Fruit fly (Drosophila melanogaster) whole organism, embryonic: Measurements from ENCODE around the gene N.
A peak's percentile ranks its signal among the peaks of the same experiment; 100 is the strongest.

Source experiments
- Blimp-1 ChIP-seq: fragments of 200-800 bp; sonication (Bioruptor generic); optimal IDR thresholded peaks from 3 replicates; lab custom pipeline; 2018; ENCODE audit warnings: missing biosample characterization, missing genetic modification characterization, mild to moderate bottlenecking, moderate library complexity, missing genetic modification reagents
- CG11093 ChIP-seq: fragments of 200-800 bp; sonication (Bioruptor generic); IDR thresholded peaks from 3 replicates; pipeline ENCODE4 v1.3.6; 2022; ENCODE audit warnings: missing biosample characterization, missing genetic modification characterization
- CG11695 ChIP-seq: fragments of 200-800 bp; sonication (Bioruptor generic); IDR thresholded peaks from 3 replicates; pipeline ENCODE4 v1.3.6; 2022; ENCODE audit warnings: missing biosample characterization, missing genetic modification characterization
- CG11696 ChIP-seq: fragments of 200-800 bp; sonication (Bioruptor generic); IDR thresholded peaks from 2 replicates; pipeline ENCODE4 v1.3.6; 2022; ENCODE audit warnings: missing biosample characterization, missing genetic modification characterization
- CG14441 ChIP-seq: fragments of 200-800 bp; sonication (Bioruptor generic); IDR thresholded peaks from 2 replicates; pipeline ENCODE4 v1.3.6; 2022; ENCODE audit warnings: missing biosample characterization, missing genetic modification characterization
- CG16815 ChIP-seq: fragments of 200-800 bp; sonication (Bioruptor generic); optimal IDR thresholded peaks from 3 replicates; lab custom pipeline; 2017; ENCODE audit warnings: missing biosample characterization, mild to moderate bottlenecking, missing genetic modification characterization
- CG1832 ChIP-seq: fragments of 200-800 bp; sonication (Bioruptor generic); optimal IDR thresholded peaks from 2 replicates; lab custom pipeline; 2017; ENCODE audit warnings: missing biosample characterization, mild to moderate bottlenecking, missing genetic modification characterization, inconsistent platforms
- CG18599 ChIP-seq: fragments of 200-800 bp; sonication (Bioruptor generic); optimal IDR thresholded peaks from 3 replicates; lab custom pipeline; 2017; ENCODE audit warnings: missing biosample characterization, missing genetic modification characterization, mild to moderate bottlenecking, moderate library complexity, missing genetic modification reagents
- CG31365 ChIP-seq: fragments of 200-800 bp; sonication (Bioruptor generic); optimal IDR thresholded peaks from 2 replicates; lab custom pipeline; 2018; ENCODE audit warnings: missing biosample characterization, mild to moderate bottlenecking, missing genetic modification characterization
- CG31388 ChIP-seq: fragments of 200-800 bp; sonication (Bioruptor generic); optimal IDR thresholded peaks from 2 replicates; lab custom pipeline; 2016; ENCODE audit warnings: missing biosample characterization, missing genetic modification characterization
- CG4328 ChIP-seq: fragments of 200-800 bp; sonication (Bioruptor generic); optimal IDR thresholded peaks from 3 replicates; lab custom pipeline; 2017; ENCODE audit warnings: missing biosample characterization, missing genetic modification reagents, missing genetic modification characterization
- CG4617 ChIP-seq: fragments of 200-800 bp; sonication (Bioruptor generic); optimal IDR thresholded peaks from 3 replicates; lab custom pipeline; 2016; ENCODE audit warnings: missing biosample characterization, missing genetic modification characterization, borderline replicate concordance
- CG6683 ChIP-seq: fragments of 200-800 bp; sonication (Bioruptor generic); optimal IDR thresholded peaks from 2 replicates; lab custom pipeline; 2017; ENCODE audit warnings: missing biosample characterization, mild to moderate bottlenecking, missing genetic modification characterization, missing genetic modification reagents
- CG6791 ChIP-seq: fragments of 200-800 bp; sonication (Bioruptor generic); IDR thresholded peaks from 3 replicates; pipeline ENCODE4 v1.3.6; 2022; ENCODE audit warnings: missing biosample characterization, missing genetic modification characterization; ENCODE audit not compliant: partially characterized antibody
- CG8388 ChIP-seq: fragments of 200-800 bp; sonication (Bioruptor generic); optimal IDR thresholded peaks from 2 replicates; lab custom pipeline; 2019; ENCODE audit warnings: missing biosample characterization, mild to moderate bottlenecking, missing genetic modification characterization, moderate library complexity
- CG8765 ChIP-seq: fragments of 200-800 bp; sonication (Bioruptor generic); IDR thresholded peaks from 2 replicates; pipeline ENCODE4 v1.3.6; 2022; ENCODE audit warnings: missing biosample characterization, missing genetic modification characterization
- CkIIα-i1 ChIP-seq: fragments of 200-800 bp; sonication (Bioruptor generic); IDR thresholded peaks from 2 replicates; pipeline ENCODE4 v1.3.6; 2022; ENCODE audit warnings: missing biosample characterization, missing genetic modification characterization
- Dad ChIP-seq: fragments of 200-800 bp; sonication (Bioruptor generic); optimal IDR thresholded peaks from 3 replicates; lab custom pipeline; 2016; ENCODE audit warnings: missing biosample characterization, missing genetic modification characterization
- Dip2 ChIP-seq: fragments of 200-800 bp; sonication (Bioruptor generic); IDR thresholded peaks from 2 replicates; pipeline ENCODE4 v1.3.6; 2022; ENCODE audit warnings: missing biosample characterization, missing genetic modification characterization
- Ets65A ChIP-seq: fragments of 200-800 bp; sonication (Bioruptor generic); peaks from one replicate; lab custom pipeline; 2016; ENCODE audit warnings: missing biosample characterization, missing genetic modification characterization
- Fer2 ChIP-seq: fragments of 200-800 bp; sonication (Bioruptor generic); optimal IDR thresholded peaks from 2 replicates; lab custom pipeline; 2018; ENCODE audit warnings: missing biosample characterization, mild to moderate bottlenecking, missing genetic modification characterization, moderate library complexity
- HLH3B ChIP-seq: fragments of 200-800 bp; sonication (Bioruptor generic); IDR thresholded peaks from 2 replicates; pipeline ENCODE4 v1.3.6; 2022; ENCODE audit warnings: missing biosample characterization, missing genetic modification characterization
- Hand ChIP-seq: fragments of 200-800 bp; sonication (Bioruptor generic); optimal IDR thresholded peaks from 2 replicates; lab custom pipeline; 2017; ENCODE audit warnings: mild to moderate bottlenecking, missing biosample characterization, missing genetic modification reagents, missing genetic modification characterization
- Hmr ChIP-seq: fragments of 200-800 bp; sonication (Bioruptor generic); optimal IDR thresholded peaks from 3 replicates; lab custom pipeline; 2017; ENCODE audit warnings: mild to moderate bottlenecking, missing biosample characterization, missing genetic modification reagents, missing genetic modification characterization
- Rfx ChIP-seq: fragments of 200-800 bp; sonication (Bioruptor generic); IDR thresholded peaks from 2 replicates; pipeline ENCODE4 v1.3.6; 2022; ENCODE audit warnings: missing biosample characterization, missing genetic modification characterization
- Tbp ChIP-seq: fragments of >200 bp; optimal IDR thresholded peaks from 2 replicates; lab custom pipeline; 2018; ENCODE audit warnings: missing biosample characterization, missing genetic modification characterization
- Vsx1 ChIP-seq: fragments of 200-800 bp; sonication (Bioruptor generic); optimal IDR thresholded peaks from 2 replicates; lab custom pipeline; 2017; ENCODE audit warnings: missing biosample characterization, mild to moderate bottlenecking, missing genetic modification characterization, missing genetic modification reagents
- Xrp1 ChIP-seq: fragments of 200-800 bp; sonication (Bioruptor generic); IDR thresholded peaks from 2 replicates; pipeline ENCODE4 v1.3.6; 2022; ENCODE audit warnings: missing biosample characterization, missing genetic modification characterization
- cg ChIP-seq: fragments of 200-800 bp; sonication (Bioruptor generic); optimal IDR thresholded peaks from 3 replicates; lab custom pipeline; 2019; ENCODE audit warnings: missing biosample characterization, mild to moderate bottlenecking, missing genetic modification characterization, moderate library complexity
- danr ChIP-seq: fragments of 200-800 bp; sonication (Bioruptor generic); IDR thresholded peaks from 2 replicates; pipeline ENCODE4 v1.3.6; 2022; ENCODE audit warnings: missing biosample characterization, missing genetic modification characterization
- dysf ChIP-seq: fragments of 200-800 bp; sonication (Bioruptor generic); IDR thresholded peaks from 3 replicates; pipeline ENCODE4 v1.3.6; 2022; ENCODE audit warnings: missing biosample characterization, missing genetic modification characterization
- fd64A ChIP-seq: fragments of 200-800 bp; sonication (Bioruptor generic); optimal IDR thresholded peaks from 3 replicates; lab custom pipeline; 2018; ENCODE audit warnings: missing biosample characterization, mild to moderate bottlenecking, missing genetic modification characterization
- hkb ChIP-seq, 2 experiments: fragments of 200-800 bp in 1 of 2; fragments of >200 bp in 1 of 2; sonication (Bioruptor generic) in 1 of 2; IDR thresholded peaks in 1 of 2; optimal IDR thresholded peaks in 1 of 2; 2 replicates each; pipeline versions ENCODE4 v1.3.6 to Lab custom; 2017 to 2022; ENCODE audit warnings: missing biosample characterization in 1 of 2, missing genetic modification characterization in 1 of 2
- jumu ChIP-seq: fragments of 200-800 bp; sonication (Bioruptor generic); optimal IDR thresholded peaks from 3 replicates; lab custom pipeline; 2016; ENCODE audit warnings: missing biosample characterization, missing genetic modification characterization
- lmd ChIP-seq: fragments of 200-800 bp; sonication (Bioruptor generic); IDR thresholded peaks from 2 replicates; pipeline ENCODE4 v1.3.6; 2022; ENCODE audit warnings: missing biosample characterization, missing genetic modification characterization
- maf-S ChIP-seq: fragments of 200-800 bp; sonication (Bioruptor generic); optimal IDR thresholded peaks from 2 replicates; lab custom pipeline; 2016; ENCODE audit warnings: missing biosample characterization, missing genetic modification characterization
- mam ChIP-seq: fragments of 200-800 bp; sonication (Bioruptor generic); optimal IDR thresholded peaks from 3 replicates; lab custom pipeline; 2016; ENCODE audit warnings: missing biosample characterization, missing genetic modification characterization
- mld ChIP-seq: fragments of 200-800 bp; sonication (Bioruptor generic); IDR thresholded peaks from 3 replicates; pipeline ENCODE4 v1.3.6; 2022; ENCODE audit warnings: missing biosample characterization, missing genetic modification characterization; ENCODE audit not compliant: partially characterized antibody
- pfk ChIP-seq: fragments of 200-800 bp; sonication (Bioruptor generic); optimal IDR thresholded peaks from 2 replicates; lab custom pipeline; 2018; ENCODE audit warnings: missing biosample characterization, mild to moderate bottlenecking, missing genetic modification characterization, moderate library complexity
- prd ChIP-seq, 3 experiments: fragments of >200 bp in 2 of 3; fragments of 200-800 bp in 1 of 3; sonication (Bioruptor generic) in 1 of 3; optimal IDR thresholded peaks in 2 of 3; IDR thresholded peaks in 1 of 3; 2 replicates in 2 of 3; 3 replicates in 1 of 3; pipeline versions ENCODE4 v1.3.6 to Lab custom; 2017 to 2022; ENCODE audit warnings: missing biosample characterization in 1 of 3, missing genetic modification characterization in 1 of 3
- psq ChIP-seq: fragments of 200-800 bp; sonication (Bioruptor generic); optimal IDR thresholded peaks from 2 replicates; lab custom pipeline; 2017; ENCODE audit warnings: missing biosample characterization, missing genetic modification characterization
- sc ChIP-seq, 3 experiments: fragments of >200 bp in 2 of 3; fragments of 200-800 bp in 1 of 3; sonication (Bioruptor generic) in 1 of 3; optimal IDR thresholded peaks; 2 replicates in 2 of 3; 3 replicates in 1 of 3; lab custom pipeline; 2017; ENCODE audit warnings: mild to moderate bottlenecking in 1 of 3, missing biosample characterization in 1 of 3, missing genetic modification characterization in 1 of 3, missing genetic modification reagents in 1 of 3
- scrt ChIP-seq: fragments of 200-800 bp; sonication (Bioruptor generic); optimal IDR thresholded peaks from 2 replicates; lab custom pipeline; 2018; ENCODE audit warnings: missing biosample characterization, mild to moderate bottlenecking, missing genetic modification characterization, moderate library complexity
- sd ChIP-seq: fragments of 200-800 bp; sonication (Bioruptor generic); optimal IDR thresholded peaks from 3 replicates; lab custom pipeline; 2018; ENCODE audit warnings: missing biosample characterization, mild to moderate bottlenecking, missing genetic modification characterization, moderate library complexity
- sens ChIP-seq: fragments of 200-800 bp; sonication (Bioruptor generic); peaks from one replicate; lab custom pipeline; 2016; ENCODE audit warnings: missing biosample characterization, missing genetic modification characterization
- sr ChIP-seq: fragments of 200-800 bp; sonication (Bioruptor generic); IDR thresholded peaks from 3 replicates; pipeline ENCODE4 v1.3.6; 2022; ENCODE audit warnings: missing biosample characterization, missing genetic modification characterization
- tll ChIP-seq, 2 experiments: fragments of 200-800 bp in 1 of 2; fragments of >200 bp in 1 of 2; sonication (Bioruptor generic) in 1 of 2; optimal IDR thresholded peaks; 2 replicates each; lab custom pipeline; 2017 to 2019; ENCODE audit warnings: missing biosample characterization in 2 of 2, missing genetic modification characterization in 2 of 2, mild to moderate bottlenecking in 1 of 2, moderate library complexity in 1 of 2
- trh ChIP-seq: fragments of 200-800 bp; sonication (Bioruptor generic); optimal IDR thresholded peaks from 2 replicates; lab custom pipeline; 2016; ENCODE audit warnings: missing biosample characterization, missing genetic modification characterization

Gene N

DNA sequence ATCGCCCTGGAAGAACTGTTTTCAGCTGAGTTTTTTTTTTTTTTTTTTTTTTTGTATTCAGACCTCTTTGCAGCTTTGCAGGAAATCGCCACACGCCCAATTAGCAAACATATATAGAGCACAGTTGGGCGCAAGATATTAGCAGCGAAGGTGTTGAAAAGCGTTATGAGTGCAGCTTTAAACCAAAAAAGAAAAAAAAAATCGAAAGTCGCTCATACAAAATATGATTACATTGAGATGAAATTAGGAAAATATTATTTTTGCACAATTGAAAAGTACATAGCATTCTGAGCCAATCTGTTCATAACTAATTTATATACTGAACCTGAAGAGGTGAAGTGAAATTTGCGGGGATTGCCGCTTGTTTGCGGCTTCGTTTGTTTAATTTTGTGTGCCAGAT lies 12.3 kb downstream of the N start (continued):
- TF ChIP-seq Ets65A (GFP tag; lab: Kevin White, UChicago) (peak; percentile 17), CG11696 (peak; percentile 68), lmd (no peak), Tbp (GFP tag; lab: Kevin White, UChicago) (no peak), CG18599 (GFP tag; lab: Kevin White, UChicago) (no peak), Dad (no peak), hkb (optimal IDR thresholded peaks at IDR 0.05; lab: Kevin White, UChicago) (no peak), hkb (GFP tag; IDR thresholded peaks at IDR 0.05; lab: Robert Waterston, UW) (peak; percentile 27; the same call in 1 of the 2 replicates), danr (GFP tag; lab: Robert Waterston, UW) (no peak), CG11695 (0 out of 3 replicates have a peak, but pooled peaks have one; percentile 41), CG14441 (peak; percentile 46; the same call in 1 of the 2 replicates), sr (GFP tag; lab: Robert Waterston, UW) (no peak), pfk (GFP tag; lab: Kevin White, UChicago) (no peak), dysf (peak; percentile 43; the same call in 1 of the 3 replicates), CG16815 (GFP tag; lab: Kevin White, UChicago) (no peak), CG1832 (GFP tag; lab: Kevin White, UChicago) (no peak), Hmr (GFP tag; lab: Kevin White, UChicago) (no peak), Fer2 (tag; lab: Kevin White, UChicago) (no peak), Xrp1 (peak; percentile 59; the same call in 1 of the 2 replicates), CG8765 (no peak), Hand (GFP tag; lab: Kevin White, UChicago) (no peak), CG6791 (GFP tag; lab: Robert Waterston, UW) (no peak), Vsx1 (GFP tag; lab: Kevin White, UChicago) (no peak), cg (GFP tag; lab: Kevin White, UChicago) (no peak), CG8388 (no peak), fd64A (GFP tag; lab: Kevin White, UChicago) (no peak), prd (optimal IDR thresholded peaks at IDR 0.05; lab: Kevin White, UChicago) (no peak), prd (GFP tag; IDR thresholded peaks at IDR 0.05; lab: Robert Waterston, UW) (0 out of 3 replicates have a peak, but pooled peaks have one; percentile 31), trh (no peak), sens (peak; percentile 68), tll (GFP tag; optimal IDR thresholded peaks at IDR 0.05; lab: Kevin White, UChicago) (no peak), CG4617 (GFP tag; lab: Kevin White, UChicago) (no peak), scrt (no peak), HLH3B (GFP tag; lab: Robert Waterston, UW) (0 out of 2 replicates have a peak, but pooled peaks have one; percentile 53), CkIIα-i1 (no peak)

DNA sequence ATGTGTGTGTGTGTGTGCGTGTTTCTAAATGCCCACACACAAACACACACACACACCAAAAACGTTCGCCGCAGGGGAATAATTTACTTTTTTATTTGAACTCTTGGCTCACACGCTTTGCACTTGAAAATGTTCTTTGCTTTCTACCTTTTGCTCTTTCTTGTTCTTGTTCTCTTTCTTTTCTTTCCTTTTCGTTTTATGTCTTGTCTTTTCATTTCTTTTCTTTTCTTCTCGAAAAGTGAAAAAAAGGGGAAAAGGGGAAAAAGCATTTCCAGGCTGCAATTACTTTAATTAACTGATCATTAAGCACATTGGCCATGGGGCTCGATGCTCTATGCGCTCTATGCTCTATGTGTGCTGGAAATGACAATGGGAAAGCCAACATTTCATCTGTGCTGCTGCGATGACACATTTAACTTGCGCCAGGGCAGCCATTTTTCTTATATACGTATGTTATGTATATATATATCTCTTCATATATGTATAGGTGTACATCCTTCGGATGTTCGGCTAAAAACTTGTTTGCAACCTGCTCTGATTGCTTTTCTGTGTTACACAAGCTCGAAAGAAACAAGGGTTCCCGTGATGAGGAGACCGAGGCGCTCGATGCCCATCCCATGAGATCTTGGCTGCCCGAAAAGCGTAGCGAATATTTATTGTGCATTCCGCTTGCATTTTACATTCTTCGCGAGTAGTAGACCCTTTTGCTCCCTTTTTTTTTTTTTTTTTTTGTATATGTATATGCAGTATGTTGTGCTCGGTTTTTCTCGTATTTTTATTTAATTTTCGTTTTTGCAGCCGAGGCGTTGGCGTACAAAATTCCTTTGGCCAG lies 16.2 kb downstream of the N start:
- TF ChIP-seq CG31388 = no peak
- no peak for TF ChIP-seq maf-S (GFP tag; lab: Kevin White, UChicago)
- no peak for TF ChIP-seq mam (GFP tag; lab: Kevin White, UChicago)
- TF ChIP-seq CG4328 = no peak
- no peak for TF ChIP-seq sd
- TF ChIP-seq psq (GFP tag; lab: Kevin White, UChicago) = peak; percentile 21
- no peak for TF ChIP-seq CG11093 (GFP tag; lab: Robert Waterston, UW)
- TF ChIP-seq CG6683 (GFP tag; lab: Kevin White, UChicago) = no peak
- TF ChIP-seq Blimp-1 = peak; percentile 27
- no peak for TF ChIP-seq sc (optimal IDR thresholded peaks at IDR 0.05; lab: Kevin White, UChicago)
- no peak for TF ChIP-seq sc (GFP tag; optimal IDR thresholded peaks at IDR 0.05; lab: Kevin White, UChicago)
- TF ChIP-seq Rfx (GFP tag; lab: Robert Waterston, UW) = no peak
- TF ChIP-seq Dip2 (GFP tag; lab: Robert Waterston, UW) = no peak
- TF ChIP-seq jumu (GFP tag; lab: Kevin White, UChicago) = no peak
- TF ChIP-seq cg (GFP tag; lab: Kevin White, UChicago) = peak; percentile 50
- no peak for TF ChIP-seq mld (GFP tag; lab: Robert Waterston, UW)
- no peak for TF ChIP-seq CG31365
- TF ChIP-seq Ets65A (GFP tag; lab: Kevin White, UChicago) = peak; percentile 28
